Fruit fly (Drosophila melanogaster) whole organism: ENCODE measurements around the gene CG2993.

Source experiments
- CG8478 ChIP-seq: fragments of >200 bp; optimal IDR thresholded peaks from 2 replicates; lab custom pipeline; 2018; ENCODE audit warnings: inconsistent platforms
- pan ChIP-seq: fragments of >200 bp; optimal IDR thresholded peaks from 2 replicates; lab custom pipeline; 2017
- psq ChIP-seq: fragments of >200 bp; optimal IDR thresholded peaks from 2 replicates; lab custom pipeline; 2017

DNA sequence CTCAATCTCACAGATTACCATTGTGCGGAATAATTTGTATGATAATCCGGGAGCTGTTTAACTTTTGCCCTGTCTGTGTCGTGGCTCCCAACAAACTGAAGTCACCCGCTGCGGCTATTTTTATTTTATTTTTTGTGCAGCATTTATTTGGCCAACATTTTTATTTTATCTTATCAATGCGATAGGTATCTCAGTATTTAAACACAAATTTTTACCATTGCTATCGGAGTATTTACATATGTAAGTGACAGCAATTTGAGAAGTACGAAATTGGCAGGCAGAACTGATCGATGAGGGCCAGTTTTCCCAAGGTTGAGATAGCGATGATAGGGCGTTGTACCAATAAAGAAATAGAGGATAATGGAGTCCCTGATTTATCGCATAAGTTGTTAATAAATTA lies 19.7 kb downstream of the CG2993 start, which contains the start of gene CG18746:
- TF ChIP-seq pan (lab: Kevin White, UChicago) = no peak
- TF ChIP-seq psq (lab: Kevin White, UChicago) = no peak
- TF ChIP-seq CG8478 (lab: Kevin White, UChicago) = no peak
